Worm (Caenorhabditis elegans): ENCODE measurements around the gene vps-32.1.
A peak's percentile ranks its signal among the peaks of the same experiment; 100 is the strongest.

Gene vps-32.1

DNA sequence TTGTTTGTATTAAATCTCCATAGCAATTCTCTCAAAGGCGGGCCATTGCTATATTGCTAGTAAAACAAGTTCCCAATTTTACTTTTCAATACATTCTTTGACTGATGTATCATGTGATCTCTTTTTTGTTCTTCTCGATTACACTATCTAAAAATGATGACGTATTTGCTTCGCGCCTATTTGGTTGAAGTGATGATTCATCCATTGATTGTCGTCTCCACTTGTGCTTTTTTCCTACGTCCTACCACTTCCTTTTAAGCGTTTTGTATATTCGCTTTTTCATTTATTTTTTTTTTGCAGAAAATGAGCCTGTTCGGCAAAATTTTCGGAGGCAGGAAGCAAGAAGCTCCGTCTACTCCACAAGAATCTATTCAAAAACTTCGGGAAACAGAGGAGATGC lies at the start of gene vps-32.1:
Gene vps-32.1, plus strand, starts transcription at position 301 of the 400 bp plus-strand sequence.
- TF ChIP-seq tab-1 (GFP tag; IDR thresholded peaks at IDR 0.05) = no peak
- TF ChIP-seq ztf-29 (GFP tag; IDR thresholded peaks at IDR 0.05) = no peak
- no peak for TF ChIP-seq klf-2 (GFP tag; conservative IDR thresholded peaks at IDR 0.05)
- TF ChIP-seq ref-1 (GFP tag; conservative IDR thresholded peaks at IDR 0.05) = no peak

ce11 chrII:6544842-6545410 lies 44.6 kb upstream of the vps-32.1 start, which contains the start of gene lron-15:
Gene lron-15, minus strand, starts transcription at chrII:6544892.
- no peak for TF ChIP-seq ref-1 (GFP tag; conservative IDR thresholded peaks at IDR 0.05)
- no peak for TF ChIP-seq T22C8.4 (GFP tag; IDR thresholded peaks at IDR 0.05)

DNA sequence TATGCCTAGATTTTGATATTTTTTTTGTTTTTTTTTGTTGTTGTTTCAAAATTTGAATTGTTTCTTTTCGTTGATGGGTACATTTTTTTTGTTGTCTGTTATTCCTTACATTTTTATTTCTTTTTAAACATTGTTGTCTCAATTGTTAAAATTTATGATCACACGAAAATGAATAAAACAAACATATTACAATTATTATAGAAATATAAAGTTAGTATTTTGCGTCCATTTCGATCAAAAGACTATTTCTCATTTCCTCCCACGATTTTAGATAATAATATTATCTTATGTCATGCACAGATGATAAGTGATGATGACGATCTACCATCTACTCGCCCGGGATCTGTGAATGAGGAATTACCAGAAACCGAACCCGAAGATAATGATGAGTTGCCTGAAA lies 34.8 kb upstream of the vps-32.1 start, which contains the start of gene wrn-1:
Gene wrn-1, plus strand, starts transcription at position 301 of the 400 bp plus-strand sequence.
- TF ChIP-seq klf-2 (GFP tag; conservative IDR thresholded peaks at IDR 0.05) (no peak), med-1 (GFP tag; optimal IDR thresholded peaks at IDR 0.05; ENCODE audit: insufficient read depth) (no peak), flt-1 (GFP tag; IDR thresholded peaks at IDR 0.05) (no peak), cog-1 (tag; optimal IDR thresholded peaks at IDR 0.05) (no peak), ztf-29 (GFP tag; IDR thresholded peaks at IDR 0.05) (no peak), ztf-23 (GFP tag; IDR thresholded peaks at IDR 0.05) (no peak), tab-1 (GFP tag; IDR thresholded peaks at IDR 0.05) (no peak), ref-1 (GFP tag; conservative IDR thresholded peaks at IDR 0.05) (no peak), T22C8.4 (GFP tag; IDR thresholded peaks at IDR 0.05) (no peak)

DNA sequence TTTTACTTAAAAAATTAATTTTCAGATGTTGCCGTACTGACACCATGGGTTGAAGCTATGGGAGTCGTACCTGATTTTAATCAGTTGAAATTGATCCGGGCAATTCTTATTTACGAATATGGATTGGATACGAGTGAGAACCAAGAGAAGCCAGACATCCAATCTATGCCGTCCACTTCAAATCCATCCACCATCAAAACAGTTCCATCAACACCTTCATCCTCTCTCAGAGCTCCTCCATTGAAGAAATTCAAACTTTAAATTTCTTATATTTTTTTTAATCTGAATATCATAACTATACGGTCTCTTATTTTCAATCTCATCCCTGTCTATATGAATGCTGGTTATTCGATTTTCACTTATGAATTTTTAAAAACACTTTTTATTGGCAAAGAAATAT lies 30.6 kb upstream of the vps-32.1 start:
- TF ChIP-seq ztf-29 (GFP tag; IDR thresholded peaks at IDR 0.05) (no peak), klf-2 (GFP tag; conservative IDR thresholded peaks at IDR 0.05) (no peak), flt-1 (GFP tag; IDR thresholded peaks at IDR 0.05) (no peak), ref-1 (GFP tag; conservative IDR thresholded peaks at IDR 0.05) (no peak), ztf-23 (GFP tag; IDR thresholded peaks at IDR 0.05) (no peak), med-1 (GFP tag; optimal IDR thresholded peaks at IDR 0.05; ENCODE audit: insufficient read depth) (no peak), cog-1 (tag; optimal IDR thresholded peaks at IDR 0.05) (no peak)

- TF ChIP-seq flt-1 (GFP tag; IDR thresholded peaks at IDR 0.05) = no peak
- TF ChIP-seq ztf-29 (GFP tag; IDR thresholded peaks at IDR 0.05) = no peak
- TF ChIP-seq T22C8.4 (GFP tag; IDR thresholded peaks at IDR 0.05) = no peak
- no peak for TF ChIP-seq cog-1 (tag; optimal IDR thresholded peaks at IDR 0.05)
- TF ChIP-seq ztf-23 (GFP tag; IDR thresholded peaks at IDR 0.05) = no peak
- TF ChIP-seq tab-1 (GFP tag; IDR thresholded peaks at IDR 0.05) = no peak
- TF ChIP-seq klf-2 (GFP tag; conservative IDR thresholded peaks at IDR 0.05) = no peak
- no peak for TF ChIP-seq med-1 (GFP tag; optimal IDR thresholded peaks at IDR 0.05; ENCODE audit: insufficient read depth)
- TF ChIP-seq ref-1 (GFP tag; conservative IDR thresholded peaks at IDR 0.05) = no peak
Observed at ce11 chrII:6560291-6560690, 29.2 kb upstream of the vps-32.1 start.

DNA sequence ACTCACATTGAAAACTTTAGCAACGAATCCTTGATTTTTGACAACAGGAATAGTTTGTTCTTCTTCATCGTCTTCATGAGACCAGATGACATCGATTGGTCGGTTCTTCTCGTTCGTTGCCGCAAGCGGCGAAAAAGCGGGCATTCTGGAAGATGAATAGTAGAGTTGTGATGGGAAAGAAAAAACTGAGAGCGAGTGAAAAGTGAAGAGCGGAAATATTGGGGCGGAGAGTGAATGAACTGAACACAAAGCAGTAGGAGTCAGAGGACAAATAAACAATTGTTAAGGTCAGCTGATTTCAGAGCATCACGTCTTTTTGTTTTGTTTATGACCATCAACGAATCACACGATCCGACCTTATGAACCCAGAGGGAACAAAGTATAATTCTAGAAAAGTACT lies 28.2 kb upstream of the vps-32.1 start, which contains the start of gene F18C5.10:
Gene F18C5.10, minus strand, starts transcription at position 145 of the 400 bp plus-strand sequence.
- TF ChIP-seq tab-1 (GFP tag; IDR thresholded peaks at IDR 0.05) (no peak), ztf-29 (GFP tag; IDR thresholded peaks at IDR 0.05) (no peak), ztf-23 (GFP tag; IDR thresholded peaks at IDR 0.05) (no peak), med-1 (GFP tag; optimal IDR thresholded peaks at IDR 0.05; ENCODE audit: insufficient read depth) (no peak), klf-2 (GFP tag; conservative IDR thresholded peaks at IDR 0.05) (no peak), ref-1 (GFP tag; conservative IDR thresholded peaks at IDR 0.05) (no peak), T22C8.4 (GFP tag; IDR thresholded peaks at IDR 0.05) (no peak), cog-1 (tag; optimal IDR thresholded peaks at IDR 0.05) (no peak), flt-1 (GFP tag; IDR thresholded peaks at IDR 0.05) (no peak)

- no peak for TF ChIP-seq cog-1 (tag; optimal IDR thresholded peaks at IDR 0.05)
- no peak for TF ChIP-seq flt-1 (GFP tag; IDR thresholded peaks at IDR 0.05)
- 0 out of 2 replicates have a peak, but pooled peaks have one; percentile 50 for TF ChIP-seq ztf-23 (GFP tag; IDR thresholded peaks at IDR 0.05)
- TF ChIP-seq klf-2 (GFP tag; conservative IDR thresholded peaks at IDR 0.05) = no peak
- TF ChIP-seq T22C8.4 (GFP tag; IDR thresholded peaks at IDR 0.05) = no peak
- TF ChIP-seq med-1 (GFP tag; optimal IDR thresholded peaks at IDR 0.05; ENCODE audit: insufficient read depth) = no peak
Observed at ce11 chrII:6562203-6562867, 27.2 kb upstream of the vps-32.1 start.

DNA sequence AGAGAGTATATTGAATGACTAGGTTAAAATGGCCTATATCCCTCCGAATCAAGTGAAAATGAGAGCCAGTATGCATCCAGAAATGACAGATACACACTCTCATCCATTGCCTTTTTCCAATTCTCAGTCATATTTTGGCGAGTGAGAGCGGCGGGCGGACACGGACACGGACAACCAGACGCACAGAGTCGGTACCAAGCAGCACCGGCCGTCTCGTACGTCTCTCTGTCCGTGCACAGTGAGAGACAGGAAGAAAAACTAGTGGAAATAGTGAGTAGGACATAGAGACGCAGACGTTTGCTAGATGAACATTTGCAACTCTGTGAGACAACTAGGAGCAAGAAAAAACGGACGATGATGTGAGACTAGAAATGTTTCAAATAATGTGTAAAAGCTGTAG lies 26.3 kb upstream of the vps-32.1 start:
- no peak for TF ChIP-seq ztf-23 (GFP tag; IDR thresholded peaks at IDR 0.05)
- no peak for TF ChIP-seq T22C8.4 (GFP tag; IDR thresholded peaks at IDR 0.05)
- TF ChIP-seq klf-2 (GFP tag; conservative IDR thresholded peaks at IDR 0.05) = no peak
- no peak for TF ChIP-seq ref-1 (GFP tag; conservative IDR thresholded peaks at IDR 0.05)
- TF ChIP-seq cog-1 (tag; optimal IDR thresholded peaks at IDR 0.05) = peak; percentile 13

ce11 chrII:6565077-6565476 lies 24.4 kb upstream of the vps-32.1 start, which contains the start of gene mpz-3:
Gene mpz-3, minus strand, starts transcription at chrII:6565396.
- TF ChIP-seq flt-1 (GFP tag; IDR thresholded peaks at IDR 0.05) = peak; percentile 86
- peak; percentile 61 for TF ChIP-seq ref-1 (GFP tag; conservative IDR thresholded peaks at IDR 0.05)
- TF ChIP-seq ztf-23 (GFP tag; IDR thresholded peaks at IDR 0.05) = peak; percentile 80; the same call in 1 of the 2 replicates
- TF ChIP-seq tab-1 (GFP tag; IDR thresholded peaks at IDR 0.05) = peak; percentile 82; the same call in 1 of the 2 replicates
- no peak; the same call in none of the 2 replicates for TF ChIP-seq klf-2 (GFP tag; conservative IDR thresholded peaks at IDR 0.05)
- peak; percentile 66 for TF ChIP-seq med-1 (GFP tag; optimal IDR thresholded peaks at IDR 0.05; ENCODE audit: insufficient read depth)
- TF ChIP-seq ztf-29 (GFP tag; IDR thresholded peaks at IDR 0.05) = peak; percentile 56; the same call in 1 of the 2 replicates
- TF ChIP-seq T22C8.4 (GFP tag; IDR thresholded peaks at IDR 0.05) = peak; percentile 67; the same call in 1 of the 2 replicates
- TF ChIP-seq cog-1 (tag; optimal IDR thresholded peaks at IDR 0.05) = no peak
